Worm (Caenorhabditis elegans) whole organism, young adult: ENCODE measurements around the gene K02E11.3.

Source experiments
- D2030.7 ChIP-seq: fragments of 200-800 bp; sonication (Bioruptor generic); IDR thresholded peaks from 2 replicates; pipeline ENCODE4 v1.3.6; 2022; ENCODE audit warnings: missing genetic modification reagents, missing genetic modification characterization, missing compliant biosample characterization
- F23B12.7 ChIP-seq: sonication (generic microtip); optimal IDR thresholded peaks from 2 replicates; lab custom pipeline; 2017; ENCODE audit warnings: missing genetic modification characterization, mild to moderate bottlenecking, missing compliant biosample characterization, antibody characterized with exemption, moderate library complexity; ENCODE audit not compliant: insufficient read depth
- F33H1.4 ChIP-seq: fragments of 200-800 bp; sonication (Bioruptor generic); IDR thresholded peaks from 2 replicates; pipeline ENCODE4 v1.3.6; 2022; ENCODE audit warnings: missing genetic modification reagents, missing genetic modification characterization, missing compliant biosample characterization
- F37B4.10 ChIP-seq: fragments of 200-800 bp; sonication (Bioruptor generic); IDR thresholded peaks from 2 replicates; pipeline ENCODE4 v1.3.6; 2022; ENCODE audit warnings: missing genetic modification characterization, missing compliant biosample characterization
- F49E8.2 ChIP-seq: sonication (generic microtip); optimal IDR thresholded peaks from 3 replicates; lab custom pipeline; 2017; ENCODE audit warnings: missing genetic modification characterization, mild to moderate bottlenecking, missing compliant biosample characterization, antibody characterized with exemption, moderate library complexity; ENCODE audit not compliant: insufficient read depth
- F57A8.1 ChIP-seq: fragments of 200-800 bp; sonication (Bioruptor generic); optimal IDR thresholded peaks from 2 replicates; lab custom pipeline; 2018; ENCODE audit warnings: mild to moderate bottlenecking, missing genetic modification characterization, moderate library complexity, missing compliant biosample characterization
- F57C9.4 ChIP-seq: sonication (generic microtip); optimal IDR thresholded peaks from 2 replicates; lab custom pipeline; 2017; ENCODE audit warnings: mild to moderate bottlenecking, missing genetic modification characterization, missing compliant biosample characterization
- Y95B8A.8 ChIP-seq: fragments of 200-800 bp; sonication (Bioruptor generic); IDR thresholded peaks from 2 replicates; pipeline ENCODE4 v1.3.6; 2022; ENCODE audit warnings: missing genetic modification reagents, missing genetic modification characterization, missing compliant biosample characterization
- aptf-2 ChIP-seq: fragments of 200-800 bp; sonication (Bioruptor generic); conservative IDR thresholded peaks from 2 replicates; pipeline ENCODE4 v1.3.6; 2022; ENCODE audit warnings: missing genetic modification reagents, missing genetic modification characterization, missing compliant biosample characterization
- aptf-3 ChIP-seq: fragments of 200-800 bp; sonication (Bioruptor generic); IDR thresholded peaks from 2 replicates; pipeline ENCODE4 v1.3.6; 2022; ENCODE audit warnings: missing genetic modification characterization, missing compliant biosample characterization
- attf-6 ChIP-seq: fragments of 200-800 bp; sonication (Bioruptor generic); IDR thresholded peaks from 2 replicates; pipeline ENCODE4 v1.3.6; 2022; ENCODE audit warnings: missing genetic modification reagents, missing genetic modification characterization, missing compliant biosample characterization
- ceh-100 ChIP-seq: fragments of 200-800 bp; sonication (Bioruptor generic); IDR thresholded peaks from 2 replicates; pipeline ENCODE4 v1.3.6; 2022; ENCODE audit warnings: missing genetic modification reagents, missing genetic modification characterization, missing compliant biosample characterization
- ceh-79 ChIP-seq: sonication (generic microtip); optimal IDR thresholded peaks from 2 replicates; lab custom pipeline; 2017; ENCODE audit warnings: mild to moderate bottlenecking, missing genetic modification characterization, missing compliant biosample characterization
- die-1 ChIP-seq: sonication (generic microtip); optimal IDR thresholded peaks from 2 replicates; lab custom pipeline; 2016; ENCODE audit warnings: missing genotype, mild to moderate bottlenecking, missing genetic modification characterization, missing compliant biosample characterization
- efl-1 ChIP-seq: fragments of 150-350 bp; optimal IDR thresholded peaks from 2 replicates; lab custom pipeline; 2014; ENCODE audit warnings: missing biosample characterization, missing genetic modification reagents, missing genetic modification characterization
- egl-44 ChIP-seq: fragments of 200-800 bp; sonication (Bioruptor generic); IDR thresholded peaks from 2 replicates; pipeline ENCODE4 v1.3.6; 2022; ENCODE audit warnings: missing genetic modification reagents, missing genetic modification characterization, missing compliant biosample characterization
- him-1 ChIP-seq: sonication (generic microtip); optimal IDR thresholded peaks from 2 replicates; lab custom pipeline; 2016; ENCODE audit warnings: missing genotype, missing genetic modification reagents, missing genetic modification characterization, missing compliant biosample characterization
- hmg-1.2 ChIP-seq: fragments of 200-800 bp; sonication (Bioruptor generic); IDR thresholded peaks from 2 replicates; pipeline ENCODE4 v1.3.6; 2022; ENCODE audit warnings: missing genetic modification reagents, missing genetic modification characterization, missing compliant biosample characterization
- hrde-1 ChIP-seq: sonication (generic microtip); optimal IDR thresholded peaks from 2 replicates; lab custom pipeline; 2016; ENCODE audit warnings: missing genetic modification characterization, mild to moderate bottlenecking, missing compliant biosample characterization, moderate library complexity, missing genotype, missing genetic modification reagents, borderline replicate concordance
- hsf-1 ChIP-seq: fragments of 200-800 bp; sonication (Bioruptor generic); IDR thresholded peaks from 2 replicates; pipeline ENCODE4 v1.3.6; 2022; ENCODE audit warnings: missing genetic modification reagents, missing genetic modification characterization, missing compliant biosample characterization
- let-607 ChIP-seq, 2 experiments: fragments of 200-800 bp in 1 of 2; sonication (Bioruptor generic) in 1 of 2; sonication (generic microtip) in 1 of 2; optimal IDR thresholded peaks; 2 replicates each; lab custom pipeline; 2016 to 2018; ENCODE audit warnings: mild to moderate bottlenecking in 2 of 2, missing compliant biosample characterization in 2 of 2, missing genetic modification characterization in 2 of 2, moderate library complexity in 2 of 2, missing genotype in 1 of 2
- lin-26 ChIP-seq: fragments of 200-800 bp; sonication (Bioruptor generic); IDR thresholded peaks from 2 replicates; pipeline ENCODE4 v1.3.6; 2022; ENCODE audit warnings: missing genetic modification reagents, missing genetic modification characterization, missing compliant biosample characterization
- lsl-1 ChIP-seq: fragments of 200-800 bp; sonication (Bioruptor generic); optimal IDR thresholded peaks from 2 replicates; lab custom pipeline; 2018; ENCODE audit warnings: mild to moderate bottlenecking, missing genetic modification characterization, moderate library complexity, missing compliant biosample characterization
- madf-6 ChIP-seq: fragments of 200-800 bp; sonication (Bioruptor generic); IDR thresholded peaks from 2 replicates; pipeline ENCODE4 v1.3.6; 2022; ENCODE audit warnings: missing genetic modification reagents, missing genetic modification characterization, missing compliant biosample characterization
- madf-8 ChIP-seq: fragments of 200-800 bp; sonication (Bioruptor generic); conservative IDR thresholded peaks from 2 replicates; pipeline ENCODE4 v1.3.6; 2022; ENCODE audit warnings: missing genetic modification reagents, missing genetic modification characterization, missing compliant biosample characterization
- mxl-1 ChIP-seq: sonication (generic microtip); optimal IDR thresholded peaks from 2 replicates; lab custom pipeline; 2016; ENCODE audit warnings: missing genetic modification characterization, missing compliant biosample characterization
- nfya-1 ChIP-seq: sonication (generic microtip); optimal IDR thresholded peaks from 2 replicates; lab custom pipeline; 2017; ENCODE audit warnings: antibody characterized with exemption, missing compliant biosample characterization, missing genetic modification characterization, borderline replicate concordance; ENCODE audit not compliant: insufficient read depth
- nfya-2 ChIP-seq: fragments of 200-800 bp; sonication (Bioruptor generic); IDR thresholded peaks from 2 replicates; pipeline ENCODE4 v1.3.6; 2022; ENCODE audit warnings: missing genetic modification reagents, missing genetic modification characterization, missing compliant biosample characterization
- nhr-80 ChIP-seq: sonication (generic microtip); optimal IDR thresholded peaks from 2 replicates; lab custom pipeline; 2016; ENCODE audit warnings: missing genetic modification characterization, missing compliant biosample characterization
- pbrm-1 ChIP-seq: fragments of 200-800 bp; sonication (Bioruptor generic); IDR thresholded peaks from 2 replicates; pipeline ENCODE4 v1.3.6; 2022; ENCODE audit warnings: missing genetic modification reagents, missing genetic modification characterization, missing compliant biosample characterization
- rcor-1 ChIP-seq: fragments of 200-800 bp; sonication (Bioruptor generic); IDR thresholded peaks from 2 replicates; pipeline ENCODE4 v1.3.6; 2022; ENCODE audit warnings: missing genetic modification reagents, missing genetic modification characterization, missing compliant biosample characterization
- repo-1 ChIP-seq: sonication (generic microtip); optimal IDR thresholded peaks from 2 replicates; lab custom pipeline; 2017; ENCODE audit warnings: mild to moderate bottlenecking, missing genetic modification characterization, missing compliant biosample characterization
- snpc-1.1 ChIP-seq: sonication (generic microtip); optimal IDR thresholded peaks from 2 replicates; lab custom pipeline; 2017; ENCODE audit warnings: missing genetic modification characterization, mild to moderate bottlenecking, missing compliant biosample characterization, antibody characterized with exemption, moderate library complexity, missing genotype, missing genetic modification reagents; ENCODE audit not compliant: insufficient read depth
- snpc-1.3 ChIP-seq: sonication (generic microtip); optimal IDR thresholded peaks from 2 replicates; lab custom pipeline; 2017; ENCODE audit warnings: missing genetic modification characterization, mild to moderate bottlenecking, missing compliant biosample characterization, antibody characterized with exemption, moderate library complexity, missing genotype, missing genetic modification reagents; ENCODE audit not compliant: insufficient read depth
- snpc-3.4 ChIP-seq: sonication (generic microtip); optimal IDR thresholded peaks from 2 replicates; lab custom pipeline; 2017; ENCODE audit warnings: missing genetic modification characterization, mild to moderate bottlenecking, missing compliant biosample characterization, antibody characterized with exemption, moderate library complexity, missing genotype, missing genetic modification reagents
- snpc-4 ChIP-seq, 5 experiments: fragments of 150-350 bp in 1 of 5; sonication (generic microtip) in 4 of 5; optimal IDR thresholded peaks; 2 replicates each; lab custom pipeline; 2014 to 2018; ENCODE audit warnings: missing genetic modification characterization in 5 of 5, missing biosample characterization in 3 of 5, antibody characterized with exemption in 2 of 5, mild to moderate bottlenecking in 2 of 5, missing compliant biosample characterization in 2 of 5, missing genotype in 2 of 5, moderate library complexity in 2 of 5, missing genetic modification reagents in 1 of 5
- somi-1 ChIP-seq: fragments of 200-800 bp; sonication (Bioruptor generic); optimal IDR thresholded peaks from 2 replicates; lab custom pipeline; 2018; ENCODE audit warnings: mild to moderate bottlenecking, missing genetic modification characterization, missing compliant biosample characterization
- sptf-2 ChIP-seq: fragments of 200-800 bp; sonication (Bioruptor generic); optimal IDR thresholded peaks from 2 replicates; lab custom pipeline; 2018; ENCODE audit warnings: mild to moderate bottlenecking, missing genetic modification characterization, missing compliant biosample characterization
- tbp1 ChIP-seq: fragments of 200-800 bp; sonication (Bioruptor generic); optimal IDR thresholded peaks from 2 replicates; lab custom pipeline; 2018; ENCODE audit warnings: mild to moderate bottlenecking, missing genetic modification characterization, missing compliant biosample characterization
- xnd-1 ChIP-seq: sonication (generic microtip); optimal IDR thresholded peaks from 2 replicates; lab custom pipeline; 2016; ENCODE audit warnings: missing genotype, missing genetic modification reagents, missing genetic modification characterization, missing compliant biosample characterization
- ztf-28 ChIP-seq: fragments of 200-800 bp; sonication (Bioruptor generic); IDR thresholded peaks from 2 replicates; pipeline ENCODE4 v1.3.6; 2022; ENCODE audit warnings: missing genetic modification reagents, missing genetic modification characterization, missing compliant biosample characterization

The K02E11.3 gene

ce11 chrV:14267326-14267942 is 20.8 kb upstream of the K02E11.3 start:
- TF ChIP-seq hsf-1 (peak; percentile 59; the same call in 1 of the 2 replicates), hrde-1 (tag; lab: Kevin White, UChicago) (peak; percentile 30), ceh-79 (tag; lab: Kevin White, UChicago) (no peak), snpc-4 (GFP tag; optimal IDR thresholded peaks at IDR 0.05; lab: Kevin White, UChicago) (peak; percentile 92), snpc-4 (tag; optimal IDR thresholded peaks at IDR 0.05; lab: Kevin White, UChicago) (peak; percentile 82 to 96 (median 93)), F23B12.7 (tag; lab: Kevin White, UChicago) (no peak), D2030.7 (GFP tag; lab: Robert Waterston, UW) (peak; percentile 81), ceh-100 (GFP tag; lab: Robert Waterston, UW) (peak; percentile 47; the same call in 1 of the 2 replicates), rcor-1 (GFP tag; lab: Robert Waterston, UW) (peak; percentile 76), egl-44 (GFP tag; lab: Robert Waterston, UW) (no peak), nhr-80 (tag; lab: Kevin White, UChicago) (no peak), F49E8.2 (tag; lab: Kevin White, UChicago) (peak; percentile 23), sptf-2 (GFP tag; lab: Kevin White, UChicago) (peak; percentile 26), die-1 (tag; lab: Kevin White, UChicago) (peak; percentile 4), snpc-1.1 (tag; lab: Kevin White, UChicago) (peak; percentile 92), him-1 (peak; percentile 90), nfya-1 (tag; lab: Kevin White, UChicago) (no peak), let-607 (tag; optimal IDR thresholded peaks at IDR 0.05; lab: Kevin White, UChicago) (no peak), madf-6 (GFP tag; lab: Robert Waterston, UW) (peak; percentile 72), mxl-1 (tag; lab: Kevin White, UChicago) (no peak), snpc-1.3 (tag; lab: Kevin White, UChicago) (peak; percentile 59), pbrm-1 (GFP tag; lab: Robert Waterston, UW) (peak; percentile 29; the same call in 1 of the 2 replicates), xnd-1 (peak; percentile 11), hmg-1.2 (GFP tag; lab: Robert Waterston, UW) (peak; percentile 59; the same call in 1 of the 2 replicates), lsl-1 (GFP tag; lab: Kevin White, UChicago) (peak; percentile 48), tbp1 (peak; percentile 23), madf-8 (GFP tag; lab: Robert Waterston, UW) (0 out of 2 replicates have a peak, but pooled peaks have one; percentile 15), aptf-2 (GFP tag; lab: Robert Waterston, UW) (0 out of 2 replicates have a peak, but pooled peaks have one; percentile 31), nfya-2 (GFP tag; lab: Robert Waterston, UW) (no peak), efl-1 (GFP tag; lab: Kevin White, UChicago) (no peak), ztf-28 (0 out of 2 replicates have a peak, but pooled peaks have one; percentile 5), F33H1.4 (GFP tag; lab: Robert Waterston, UW) (peak; percentile 38; the same call in 1 of the 2 replicates), lin-26 (GFP tag; lab: Robert Waterston, UW) (0 out of 2 replicates have a peak, but pooled peaks have one; percentile 38), attf-6 (GFP tag; lab: Robert Waterston, UW) (peak; percentile 73), F57C9.4 (tag; lab: Kevin White, UChicago) (no peak), somi-1 (no peak), Y95B8A.8 (no peak), F37B4.10 (GFP tag; lab: Robert Waterston, UW) (no peak), F57A8.1 (GFP tag; lab: Kevin White, UChicago) (no peak), repo-1 (no peak), aptf-3 (GFP tag; lab: Robert Waterston, UW) (no peak), snpc-3.4 (tag; lab: Kevin White, UChicago) (peak; percentile 79)
- TF ChIP-seq, all 124 proteins: peak for 25
